Fruit fly (Drosophila melanogaster) whole organism, pupa: ENCODE results near the gene Hsc70-4.

ENCODE experiments used
- CG13204 ChIP-seq: fragments of 200-800 bp; sonication (Bioruptor generic); optimal IDR thresholded peaks from 2 replicates; lab custom pipeline; 2018; ENCODE audit warnings: missing biosample characterization, mild to moderate bottlenecking, missing genetic modification characterization, moderate library complexity
- CG14655 ChIP-seq: fragments of 200-800 bp; sonication (Bioruptor generic); optimal IDR thresholded peaks from 3 replicates; lab custom pipeline; 2017; ENCODE audit warnings: mild to moderate bottlenecking, missing biosample characterization, missing genetic modification reagents, missing genetic modification characterization
- CG34367 ChIP-seq: fragments of 200-800 bp; sonication (Bioruptor generic); optimal IDR thresholded peaks from 2 replicates; lab custom pipeline; 2018; ENCODE audit warnings: missing biosample characterization, mild to moderate bottlenecking, missing genetic modification characterization
- CG4496 ChIP-seq: fragments of 200-800 bp; sonication (Bioruptor generic); IDR thresholded peaks from 3 replicates; pipeline ENCODE4 v1.3.6; 2022; ENCODE audit warnings: missing biosample characterization, missing genetic modification characterization
- CG8159 ChIP-seq: fragments of 200-800 bp; sonication (Bioruptor generic); optimal IDR thresholded peaks from 3 replicates; lab custom pipeline; 2018; ENCODE audit warnings: missing biosample characterization, mild to moderate bottlenecking, missing genetic modification characterization, moderate library complexity
- CG9948 ChIP-seq: fragments of 200-800 bp; sonication (Bioruptor generic); optimal IDR thresholded peaks from 2 replicates; lab custom pipeline; 2018; ENCODE audit warnings: missing biosample characterization, mild to moderate bottlenecking, missing genetic modification characterization, moderate library complexity
- D1 ChIP-seq: fragments of 200-800 bp; sonication (Bioruptor generic); optimal IDR thresholded peaks from 2 replicates; lab custom pipeline; 2018; ENCODE audit warnings: missing biosample characterization, mild to moderate bottlenecking, missing genetic modification characterization, moderate library complexity
- Pif1B ChIP-seq: fragments of 200-800 bp; sonication (Bioruptor generic); optimal IDR thresholded peaks from 3 replicates; lab custom pipeline; 2016; ENCODE audit warnings: missing biosample characterization, missing genetic modification characterization
- rn ChIP-seq: fragments of 200-800 bp; sonication (Bioruptor generic); IDR thresholded peaks from 2 replicates; pipeline ENCODE4 v1.3.6; 2022; ENCODE audit warnings: missing biosample characterization, missing genetic modification characterization

DNA sequence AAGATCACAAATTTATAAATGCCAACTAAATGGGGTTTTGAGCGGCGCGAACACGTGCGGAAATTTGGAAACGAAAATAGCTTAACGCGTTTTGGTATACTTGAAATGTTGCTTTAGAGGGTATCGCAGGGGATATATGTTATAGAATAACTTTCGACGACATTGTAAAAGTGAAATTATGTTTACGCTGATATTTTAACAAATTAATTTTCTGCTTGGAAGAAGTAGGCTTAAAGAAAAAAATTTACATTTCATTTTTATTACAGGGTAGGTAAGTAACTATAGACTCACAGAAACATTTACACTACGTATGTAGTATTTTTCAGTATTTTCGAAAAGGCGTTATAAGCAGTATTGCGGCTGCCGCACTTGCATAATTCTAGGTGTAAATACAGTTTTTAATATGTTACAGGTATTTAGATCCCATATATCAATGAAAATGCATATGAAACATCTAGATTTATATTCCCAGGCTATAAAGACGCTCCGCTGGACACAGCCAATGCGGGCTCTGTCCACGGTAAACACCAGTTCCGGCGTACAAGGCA is 13.1 kb upstream of the Hsc70-4 start, which contains the start of the genes Art3 and mRpS10:
- peak; percentile 100 for TF ChIP-seq CG8159 (tag; lab: Kevin White, UChicago)
- TF ChIP-seq CG14655 (GFP tag; lab: Kevin White, UChicago) = peak; percentile 100
- TF ChIP-seq CG4496 (GFP tag; lab: Robert Waterston, UW) = peak; percentile 100
- no peak for TF ChIP-seq CG13204 (GFP tag; lab: Kevin White, UChicago)
- TF ChIP-seq CG34367 (tag; lab: Kevin White, UChicago) = peak; percentile 100
- peak; percentile 100 for TF ChIP-seq rn (GFP tag; lab: Robert Waterston, UW)
- peak; percentile 99 for TF ChIP-seq Pif1B (GFP tag; lab: Kevin White, UChicago)
- peak; percentile 100 for TF ChIP-seq CG9948 (tag; lab: Kevin White, UChicago)
- no peak for TF ChIP-seq D1 (tag; lab: Kevin White, UChicago)
